Fruit fly (Drosophila melanogaster) whole organism, adult: ENCODE results near the gene Sptr.

Experiments
- CG11617 ChIP-seq: fragments of 200-800 bp; sonication (Bioruptor generic); optimal IDR thresholded peaks from 2 replicates; lab custom pipeline; 2017; ENCODE audit warnings: mild to moderate bottlenecking, missing biosample characterization, missing genetic modification reagents, missing genetic modification characterization
- CG12768 ChIP-seq: fragments of 200-800 bp; sonication (Bioruptor generic); optimal IDR thresholded peaks from 2 replicates; lab custom pipeline; 2017; ENCODE audit warnings: missing biosample characterization, missing genetic modification characterization, mild to moderate bottlenecking, moderate library complexity, missing genetic modification reagents
- CG14711 ChIP-seq: fragments of 200-800 bp; sonication (Bioruptor generic); optimal IDR thresholded peaks from 2 replicates; lab custom pipeline; 2018; ENCODE audit warnings: missing biosample characterization, mild to moderate bottlenecking, missing genetic modification characterization, moderate library complexity
- CG1620 ChIP-seq: fragments of 200-800 bp; sonication (Bioruptor generic); optimal IDR thresholded peaks from 2 replicates; lab custom pipeline; 2016; ENCODE audit warnings: missing biosample characterization, missing genetic modification characterization
- CG33017 ChIP-seq: fragments of 200-800 bp; sonication (Bioruptor generic); optimal IDR thresholded peaks from 2 replicates; lab custom pipeline; 2018; ENCODE audit warnings: missing biosample characterization, mild to moderate bottlenecking, missing genetic modification characterization, moderate library complexity
- CG5204 ChIP-seq: fragments of 200-800 bp; sonication (Bioruptor generic); optimal IDR thresholded peaks from 2 replicates; lab custom pipeline; 2016; ENCODE audit warnings: missing biosample characterization, missing genetic modification characterization
- CG7045 ChIP-seq: fragments of 200-800 bp; sonication (Bioruptor generic); optimal IDR thresholded peaks from 2 replicates; lab custom pipeline; 2017; ENCODE audit warnings: missing biosample characterization, mild to moderate bottlenecking, missing genetic modification characterization
- CG7101 ChIP-seq: fragments of 200-800 bp; sonication (Bioruptor generic); optimal IDR thresholded peaks from 2 replicates; lab custom pipeline; 2018; ENCODE audit warnings: missing biosample characterization, mild to moderate bottlenecking, missing genetic modification characterization, moderate library complexity
- Clk ChIP-seq: fragments of 200-800 bp; sonication (Bioruptor generic); optimal IDR thresholded peaks from 2 replicates; lab custom pipeline; 2017; ENCODE audit warnings: missing biosample characterization, missing genetic modification characterization
- Crg-1 ChIP-seq: fragments of 200-800 bp; sonication (Bioruptor generic); optimal IDR thresholded peaks from 2 replicates; lab custom pipeline; 2016; ENCODE audit warnings: missing biosample characterization, missing genetic modification characterization
- Hr96 ChIP-seq: fragments of 200-800 bp; sonication (Bioruptor generic); optimal IDR thresholded peaks from 2 replicates; lab custom pipeline; 2016; ENCODE audit warnings: missing biosample characterization, missing genetic modification characterization
- Mnt ChIP-seq: fragments of 200-800 bp; sonication (Bioruptor generic); optimal IDR thresholded peaks from 2 replicates; lab custom pipeline; 2016; ENCODE audit warnings: missing biosample characterization, mild to moderate bottlenecking, missing genetic modification characterization
- bab1 ChIP-seq: fragments of 200-800 bp; sonication (Bioruptor generic); optimal IDR thresholded peaks from 3 replicates; lab custom pipeline; 2019; ENCODE audit warnings: missing biosample characterization, mild to moderate bottlenecking, missing genetic modification characterization, moderate library complexity
- cic ChIP-seq: fragments of 200-800 bp; sonication (Bioruptor generic); optimal IDR thresholded peaks from 2 replicates; lab custom pipeline; 2017; ENCODE audit warnings: missing biosample characterization, mild to moderate bottlenecking, missing genetic modification characterization, moderate library complexity
- cnc ChIP-seq, 2 experiments: fragments of >200 bp; optimal IDR thresholded peaks; 2 replicates each; lab custom pipeline; 2017
- kay ChIP-seq: fragments of 200-800 bp; sonication (Bioruptor generic); peaks from one replicate; lab custom pipeline; 2016; ENCODE audit warnings: missing biosample characterization, missing genetic modification characterization, borderline replicate concordance
- ovo ChIP-seq: fragments of 200-800 bp; sonication (Bioruptor generic); optimal IDR thresholded peaks from 2 replicates; lab custom pipeline; 2016; ENCODE audit warnings: missing biosample characterization, missing genetic modification characterization
- pad ChIP-seq: fragments of 200-800 bp; sonication (Bioruptor generic); optimal IDR thresholded peaks from 3 replicates; lab custom pipeline; 2017; ENCODE audit warnings: missing biosample characterization, missing genetic modification characterization, mild to moderate bottlenecking, moderate library complexity, missing genetic modification reagents
- tj ChIP-seq: fragments of 200-800 bp; sonication (Bioruptor generic); optimal IDR thresholded peaks from 3 replicates; lab custom pipeline; 2017; ENCODE audit warnings: missing biosample characterization, mild to moderate bottlenecking, missing genetic modification characterization, moderate library complexity
- toe ChIP-seq: fragments of 200-800 bp; sonication (Bioruptor generic); optimal IDR thresholded peaks from 2 replicates; lab custom pipeline; 2016; ENCODE audit warnings: missing biosample characterization, missing genetic modification characterization

Sptr gene

dm6 chrX:8499151-8499550 lies 34.9 kb upstream of the Sptr start:
- TF ChIP-seq kay (GFP tag; lab: Kevin White, UChicago) (no peak), CG7101 (no peak), tj (GFP tag; lab: Kevin White, UChicago) (no peak), CG7045 (no peak), Hr96 (no peak), Crg-1 (GFP tag; lab: Kevin White, UChicago) (no peak), CG11617 (no peak), CG33017 (tag; lab: Kevin White, UChicago) (no peak), CG5204 (GFP tag; lab: Kevin White, UChicago) (no peak)

DNA sequence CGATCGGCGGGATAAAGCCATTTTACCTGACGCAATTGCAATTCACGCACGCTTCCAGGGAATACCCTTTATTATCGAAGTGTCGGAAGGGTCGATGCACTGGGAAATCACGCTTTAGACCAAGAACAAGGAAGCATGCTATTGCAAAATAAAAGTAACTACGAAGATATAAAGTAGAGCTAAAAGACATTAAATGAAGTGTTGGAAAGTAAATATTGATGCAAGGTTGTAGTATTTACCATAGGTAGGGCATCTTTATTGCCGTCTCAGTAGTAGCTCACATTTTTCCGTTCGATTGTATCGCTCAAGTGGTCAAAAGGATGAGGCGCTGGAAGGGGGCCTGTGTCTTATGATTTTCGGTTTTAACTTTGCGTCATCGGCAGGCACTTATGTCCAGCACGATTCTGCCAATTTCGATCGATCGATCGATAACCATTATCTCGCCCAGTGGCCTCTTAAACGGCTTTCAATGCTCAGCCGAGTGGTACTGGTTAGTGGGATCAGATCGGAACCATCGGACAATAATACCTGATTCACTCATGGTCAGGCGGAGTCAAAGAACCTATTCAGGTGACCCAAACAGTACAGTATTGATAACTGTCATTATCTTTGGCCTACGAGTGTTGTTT lies 33.5 kb upstream of the Sptr start:
- TF ChIP-seq bab1 = no peak
- TF ChIP-seq CG7101 = peak; percentile 1

DNA sequence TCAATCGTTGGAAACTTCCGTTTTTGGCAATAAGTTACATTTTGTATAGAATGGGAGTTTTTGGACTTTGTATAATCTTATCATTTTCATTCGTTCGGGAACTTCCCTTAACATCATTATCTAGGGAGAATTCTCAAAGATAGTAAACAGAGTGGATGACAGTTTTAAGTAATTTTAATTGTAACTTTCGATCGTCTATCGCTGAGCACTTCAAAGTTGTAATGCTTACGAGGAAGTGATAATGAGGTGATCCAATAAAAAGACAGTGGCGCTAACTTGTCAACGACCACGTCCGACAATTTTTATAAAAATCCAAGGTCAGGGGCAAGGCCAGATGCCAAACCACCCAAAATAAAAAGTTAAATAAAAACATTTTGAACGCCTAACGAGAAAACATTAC lies 32.1 kb upstream of the Sptr start:
- TF ChIP-seq toe (GFP tag; lab: Kevin White, UChicago) = no peak
- TF ChIP-seq cic = peak; percentile 4

DNA sequence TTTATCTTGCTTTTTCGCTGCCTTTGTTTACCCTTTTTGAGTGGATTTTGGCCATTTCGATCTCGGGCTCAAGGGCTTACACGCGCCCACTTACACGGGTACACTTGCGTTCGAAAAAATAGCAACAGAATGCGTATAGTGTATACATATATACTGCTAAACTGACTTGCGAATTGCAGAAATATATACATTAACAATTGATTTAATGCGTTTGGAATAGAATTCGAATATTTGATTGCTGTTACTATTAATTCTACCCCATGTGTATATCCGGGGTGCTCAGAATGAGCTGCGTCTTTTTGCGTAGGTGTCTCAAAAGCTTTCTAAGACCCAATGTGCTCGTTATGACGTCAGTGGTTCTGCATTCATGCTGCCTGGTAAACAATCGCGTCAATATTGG lies 29.2 kb upstream of the Sptr start:
- peak; percentile 21 for TF ChIP-seq ovo (GFP tag; lab: Kevin White, UChicago)
- peak; percentile 60 for TF ChIP-seq bab1
- no peak for TF ChIP-seq CG1620 (GFP tag; lab: Kevin White, UChicago)
- no peak for TF ChIP-seq CG14711 (tag; lab: Kevin White, UChicago)
- TF ChIP-seq Mnt (GFP tag; lab: Kevin White, UChicago) = no peak
- peak; percentile 12 for TF ChIP-seq CG7101
- no peak for TF ChIP-seq pad (GFP tag; lab: Kevin White, UChicago)
- no peak for TF ChIP-seq kay (GFP tag; lab: Kevin White, UChicago)

- TF ChIP-seq CG7101 (peak; percentile 80), CG33017 (tag; lab: Kevin White, UChicago) (peak; percentile 22), CG12768 (GFP tag; lab: Kevin White, UChicago) (no peak), toe (GFP tag; lab: Kevin White, UChicago) (no peak), CG14711 (tag; lab: Kevin White, UChicago) (peak; percentile 82), Clk (GFP tag; lab: Kevin White, UChicago) (no peak), tj (GFP tag; lab: Kevin White, UChicago) (peak; percentile 47), Crg-1 (GFP tag; lab: Kevin White, UChicago) (peak; percentile 68), CG5204 (GFP tag; lab: Kevin White, UChicago) (no peak), cnc (optimal IDR thresholded peaks at IDR 0.05; lab: Kevin White, UChicago) (no peak), cic (no peak), CG1620 (GFP tag; lab: Kevin White, UChicago) (peak; percentile 58), Hr96 (no peak), bab1 (peak; percentile 99), CG7045 (peak; percentile 67), Mnt (GFP tag; lab: Kevin White, UChicago) (no peak), ovo (GFP tag; lab: Kevin White, UChicago) (no peak), CG11617 (peak; percentile 36), kay (GFP tag; lab: Kevin White, UChicago) (no peak), pad (GFP tag; lab: Kevin White, UChicago) (peak; percentile 58)
Measured at dm6 chrX:8492849-8493248, 28.6 kb upstream of the Sptr start.

dm6 chrX:8491452-8492046 lies 27.3 kb upstream of the Sptr start:
- TF ChIP-seq CG5204 (GFP tag; lab: Kevin White, UChicago) = no peak
- peak; percentile 31 for TF ChIP-seq CG1620 (GFP tag; lab: Kevin White, UChicago)
- peak; percentile 95 for TF ChIP-seq bab1
- no peak for TF ChIP-seq Clk (GFP tag; lab: Kevin White, UChicago)
- no peak for TF ChIP-seq cic
- TF ChIP-seq CG7045 = no peak

dm6 chrX:8490976-8491345 lies 26.7 kb upstream of the Sptr start:
- no peak for TF ChIP-seq Mnt (GFP tag; lab: Kevin White, UChicago)
- TF ChIP-seq Hr96 = no peak
- TF ChIP-seq CG12768 (GFP tag; lab: Kevin White, UChicago) = no peak
- TF ChIP-seq Clk (GFP tag; lab: Kevin White, UChicago) = no peak
- no peak for TF ChIP-seq toe (GFP tag; lab: Kevin White, UChicago)
- TF ChIP-seq CG1620 (GFP tag; lab: Kevin White, UChicago) = no peak
- TF ChIP-seq pad (GFP tag; lab: Kevin White, UChicago) = no peak
- TF ChIP-seq kay (GFP tag; lab: Kevin White, UChicago) = no peak
- no peak for TF ChIP-seq CG33017 (tag; lab: Kevin White, UChicago)
- TF ChIP-seq CG5204 (GFP tag; lab: Kevin White, UChicago) = no peak
- no peak for TF ChIP-seq CG7101
- no peak for TF ChIP-seq bab1
- no peak for TF ChIP-seq cic
- no peak for TF ChIP-seq CG11617
- TF ChIP-seq ovo (GFP tag; lab: Kevin White, UChicago) = no peak
- no peak for TF ChIP-seq CG7045
- TF ChIP-seq Crg-1 (GFP tag; lab: Kevin White, UChicago) = no peak
- no peak for TF ChIP-seq tj (GFP tag; lab: Kevin White, UChicago)
- no peak for TF ChIP-seq CG14711 (tag; lab: Kevin White, UChicago)
- TF ChIP-seq cnc (optimal IDR thresholded peaks at IDR 0.05; lab: Kevin White, UChicago) = no peak
